Fruit fly (Drosophila melanogaster) whole organism, embryonic: Measurements from ENCODE around the gene CG18765.
A peak's percentile ranks its signal among the peaks of the same experiment; 100 is the strongest.

Source experiments
- B-H1 ChIP-seq: fragments of 200-800 bp; sonication (Bioruptor generic); IDR thresholded peaks from 3 replicates; pipeline ENCODE4 v1.3.6; 2022; ENCODE audit warnings: missing biosample characterization, missing genetic modification characterization
- Bgb ChIP-seq: fragments of 200-800 bp; sonication (Bioruptor generic); IDR thresholded peaks from 2 replicates; pipeline ENCODE4 v1.3.6; 2022; ENCODE audit warnings: missing biosample characterization, missing genetic modification characterization; ENCODE audit not compliant: partially characterized antibody
- CG10431 ChIP-seq: fragments of 200-800 bp; sonication (Bioruptor generic); optimal IDR thresholded peaks from 3 replicates; lab custom pipeline; 2018; ENCODE audit warnings: missing biosample characterization, mild to moderate bottlenecking, missing genetic modification characterization
- CG12299 ChIP-seq: fragments of 200-800 bp; sonication (Bioruptor generic); optimal IDR thresholded peaks from 2 replicates; lab custom pipeline; 2018; ENCODE audit warnings: missing biosample characterization, mild to moderate bottlenecking, missing genetic modification characterization
- CG12769 ChIP-seq: fragments of 200-800 bp; sonication (Bioruptor generic); optimal IDR thresholded peaks from 2 replicates; lab custom pipeline; 2019; ENCODE audit warnings: missing biosample characterization, mild to moderate bottlenecking, missing genetic modification characterization, moderate library complexity
- CG12942 ChIP-seq: fragments of 200-800 bp; sonication (Bioruptor generic); optimal IDR thresholded peaks from 3 replicates; lab custom pipeline; 2016; ENCODE audit warnings: missing biosample characterization, missing genetic modification characterization
- CG14014 ChIP-seq: fragments of 200-800 bp; sonication (Bioruptor generic); IDR thresholded peaks from 2 replicates; pipeline ENCODE4 v1.3.6; 2022; ENCODE audit warnings: missing biosample characterization, missing genetic modification characterization
- CG17359 ChIP-seq: fragments of 200-800 bp; sonication (Bioruptor generic); optimal IDR thresholded peaks from 3 replicates; lab custom pipeline; 2018; ENCODE audit warnings: missing biosample characterization, mild to moderate bottlenecking, missing genetic modification characterization, moderate library complexity
- CG17612 ChIP-seq: fragments of 200-800 bp; sonication (Bioruptor generic); IDR thresholded peaks from 2 replicates; pipeline ENCODE4 v1.3.6; 2022; ENCODE audit warnings: missing biosample characterization, missing genetic modification characterization
- CG17829 ChIP-seq: fragments of 200-800 bp; optimal IDR thresholded peaks from 2 replicates; lab custom pipeline; 2019; ENCODE audit warnings: missing biosample characterization, mild to moderate bottlenecking, missing genetic modification characterization, moderate library complexity
- CG1792 ChIP-seq: fragments of 200-800 bp; sonication (Bioruptor generic); optimal IDR thresholded peaks from 2 replicates; lab custom pipeline; 2016; ENCODE audit warnings: missing biosample characterization, missing genetic modification characterization
- CG18011 ChIP-seq: fragments of 200-800 bp; sonication (Bioruptor generic); optimal IDR thresholded peaks from 2 replicates; lab custom pipeline; 2017; ENCODE audit warnings: missing biosample characterization, missing genetic modification characterization, mild to moderate bottlenecking, moderate library complexity, missing genotype
- CG2120 ChIP-seq: fragments of 200-800 bp; sonication (Bioruptor generic); optimal IDR thresholded peaks from 3 replicates; lab custom pipeline; 2016; ENCODE audit warnings: missing biosample characterization, missing genetic modification characterization
- CG2678 ChIP-seq: fragments of 200-800 bp; sonication (Bioruptor generic); optimal IDR thresholded peaks from 3 replicates; lab custom pipeline; 2019; ENCODE audit warnings: missing biosample characterization, mild to moderate bottlenecking, missing genetic modification characterization, moderate library complexity
- CG6175 ChIP-seq: fragments of 200-800 bp; sonication (Bioruptor generic); IDR thresholded peaks from 3 replicates; pipeline ENCODE4 v1.3.6; 2022; ENCODE audit warnings: missing biosample characterization, missing genetic modification characterization
- CG7556 ChIP-seq: fragments of 200-800 bp; sonication (Bioruptor generic); optimal IDR thresholded peaks from 2 replicates; lab custom pipeline; 2017; ENCODE audit warnings: missing biosample characterization, mild to moderate bottlenecking, missing genetic modification characterization
- CoRest ChIP-seq: fragments of 200-800 bp; sonication (Bioruptor generic); optimal IDR thresholded peaks from 3 replicates; lab custom pipeline; 2018; ENCODE audit warnings: missing biosample characterization, mild to moderate bottlenecking, missing genetic modification characterization, moderate library complexity
- D19A ChIP-seq: fragments of 200-800 bp; optimal IDR thresholded peaks from 3 replicates; lab custom pipeline; 2019; ENCODE audit warnings: missing biosample characterization, mild to moderate bottlenecking, missing genetic modification characterization, moderate library complexity
- Deaf1 ChIP-seq: fragments of 200-800 bp; optimal IDR thresholded peaks from 3 replicates; lab custom pipeline; 2019; ENCODE audit warnings: missing biosample characterization, mild to moderate bottlenecking, missing genetic modification characterization, moderate library complexity
- E2f1 ChIP-seq: fragments of 200-800 bp; sonication (Bioruptor generic); IDR thresholded peaks from 2 replicates; pipeline ENCODE4 v1.3.6; 2022; ENCODE audit warnings: missing biosample characterization, missing genetic modification characterization
- GATAe ChIP-seq: fragments of 200-800 bp; sonication (Bioruptor generic); conservative IDR thresholded peaks from 2 replicates; pipeline ENCODE4 v1.3.6; 2022; ENCODE audit warnings: missing biosample characterization, missing genetic modification characterization
- H15 ChIP-seq: fragments of 200-800 bp; sonication (Bioruptor generic); IDR thresholded peaks from 3 replicates; pipeline ENCODE4 v1.3.6; 2022; ENCODE audit warnings: missing biosample characterization, missing genetic modification characterization
- Hey ChIP-seq: fragments of 200-800 bp; sonication (Bioruptor generic); optimal IDR thresholded peaks from 3 replicates; lab custom pipeline; 2018; ENCODE audit warnings: missing biosample characterization, mild to moderate bottlenecking, missing genetic modification characterization
- Hr3 ChIP-seq: fragments of 200-800 bp; sonication (Bioruptor generic); optimal IDR thresholded peaks from 3 replicates; lab custom pipeline; 2016; ENCODE audit warnings: missing biosample characterization, missing genetic modification characterization
- Jarid2 ChIP-seq: fragments of 200-800 bp; sonication (Bioruptor generic); optimal IDR thresholded peaks from 3 replicates; lab custom pipeline; 2017; ENCODE audit warnings: mild to moderate bottlenecking, missing biosample characterization, missing genetic modification reagents, missing genetic modification characterization
- Lpt ChIP-seq: fragments of >200 bp; optimal IDR thresholded peaks from 2 replicates; lab custom pipeline; 2018; ENCODE audit warnings: missing biosample characterization, missing genetic modification characterization
- Mes4 ChIP-seq: fragments of 200-800 bp; sonication (Bioruptor generic); optimal IDR thresholded peaks from 2 replicates; lab custom pipeline; 2016; ENCODE audit warnings: missing biosample characterization, missing genetic modification characterization
- Mrtf ChIP-seq: fragments of 200-800 bp; sonication (Bioruptor generic); IDR thresholded peaks from 3 replicates; pipeline ENCODE4 v1.3.6; 2022; ENCODE audit warnings: missing biosample characterization, missing genetic modification characterization
- Poxn ChIP-seq: fragments of 200-800 bp; sonication (Bioruptor generic); IDR thresholded peaks from 2 replicates; pipeline ENCODE4 v1.3.6; 2022; ENCODE audit warnings: missing biosample characterization, missing genetic modification characterization
- Sox100B ChIP-seq: fragments of 200-800 bp; sonication (Bioruptor generic); optimal IDR thresholded peaks from 3 replicates; lab custom pipeline; 2018; ENCODE audit warnings: missing biosample characterization, mild to moderate bottlenecking, missing genetic modification characterization
- Trl ChIP-seq, 3 experiments: fragments of >200 bp in 2 of 3; fragments of 200-800 bp in 1 of 3; sonication (Bioruptor generic) in 1 of 3; optimal IDR thresholded peaks; 2 replicates in 1 of 3; 3 replicates in 2 of 3; lab custom pipeline; 2016 to 2017; ENCODE audit warnings: missing biosample characterization in 1 of 3, missing genetic modification characterization in 1 of 3
- az2 ChIP-seq: fragments of 200-800 bp; sonication (Bioruptor generic); optimal IDR thresholded peaks from 3 replicates; lab custom pipeline; 2016; ENCODE audit warnings: missing biosample characterization, missing genetic modification characterization
- bbx ChIP-seq: fragments of 200-800 bp; sonication (Bioruptor generic); IDR thresholded peaks from 2 replicates; pipeline ENCODE4 v1.3.6; 2022; ENCODE audit warnings: missing biosample characterization, missing genetic modification characterization; ENCODE audit not compliant: partially characterized antibody
- bowl ChIP-seq: fragments of 200-800 bp; sonication (Bioruptor generic); IDR thresholded peaks from 2 replicates; pipeline ENCODE4 v1.3.6; 2022; ENCODE audit warnings: missing biosample characterization, missing genetic modification characterization
- croc ChIP-seq: fragments of 200-800 bp; sonication (Bioruptor generic); conservative IDR thresholded peaks from 3 replicates; pipeline ENCODE4 v1.3.6; 2022; ENCODE audit warnings: missing biosample characterization, missing genetic modification characterization
- dimm ChIP-seq: fragments of 200-800 bp; sonication (Bioruptor generic); IDR thresholded peaks from 2 replicates; pipeline ENCODE4 v1.3.6; 2022; ENCODE audit warnings: missing biosample characterization, missing genetic modification characterization
- gsb-n ChIP-seq: fragments of 200-800 bp; sonication (Bioruptor generic); optimal IDR thresholded peaks from 3 replicates; lab custom pipeline; 2018; ENCODE audit warnings: missing biosample characterization, mild to moderate bottlenecking, missing genetic modification characterization
- hth ChIP-seq: fragments of >200 bp; optimal IDR thresholded peaks from 2 replicates; lab custom pipeline; 2017; ENCODE audit warnings: inconsistent platforms
- nerfin-1 ChIP-seq: fragments of 200-800 bp; sonication (Bioruptor generic); optimal IDR thresholded peaks from 3 replicates; lab custom pipeline; 2019; ENCODE audit warnings: missing biosample characterization, mild to moderate bottlenecking, missing genetic modification characterization, moderate library complexity
- oc ChIP-seq: fragments of 200-800 bp; sonication (Bioruptor generic); optimal IDR thresholded peaks from 2 replicates; lab custom pipeline; 2018; ENCODE audit warnings: missing biosample characterization, mild to moderate bottlenecking, missing genetic modification characterization, moderate library complexity
- pnt ChIP-seq: fragments of 200-800 bp; sonication (Bioruptor generic); optimal IDR thresholded peaks from 3 replicates; lab custom pipeline; 2016; ENCODE audit warnings: missing biosample characterization, missing genetic modification characterization
- pros ChIP-seq: fragments of 200-800 bp; sonication (Bioruptor generic); optimal IDR thresholded peaks from 3 replicates; lab custom pipeline; 2019; ENCODE audit warnings: missing biosample characterization, mild to moderate bottlenecking, missing genetic modification characterization, moderate library complexity
- row ChIP-seq: fragments of 200-800 bp; sonication (Bioruptor generic); IDR thresholded peaks from 3 replicates; pipeline ENCODE4 v1.3.6; 2022; ENCODE audit warnings: missing biosample characterization, missing genetic modification characterization
- sd ChIP-seq: fragments of 200-800 bp; sonication (Bioruptor generic); optimal IDR thresholded peaks from 3 replicates; lab custom pipeline; 2018; ENCODE audit warnings: missing biosample characterization, mild to moderate bottlenecking, missing genetic modification characterization, moderate library complexity
- sens ChIP-seq: fragments of 200-800 bp; sonication (Bioruptor generic); peaks from one replicate; lab custom pipeline; 2016; ENCODE audit warnings: missing biosample characterization, missing genetic modification characterization
- tna ChIP-seq: fragments of 200-800 bp; sonication (Bioruptor generic); IDR thresholded peaks from 2 replicates; pipeline ENCODE4 v1.3.6; 2022; ENCODE audit warnings: missing biosample characterization, missing genetic modification characterization; ENCODE audit not compliant: partially characterized antibody
- tx ChIP-seq: fragments of 200-800 bp; sonication (Bioruptor generic); optimal IDR thresholded peaks from 2 replicates; lab custom pipeline; 2016; ENCODE audit warnings: missing biosample characterization, missing genetic modification characterization

CG18765 gene

DNA sequence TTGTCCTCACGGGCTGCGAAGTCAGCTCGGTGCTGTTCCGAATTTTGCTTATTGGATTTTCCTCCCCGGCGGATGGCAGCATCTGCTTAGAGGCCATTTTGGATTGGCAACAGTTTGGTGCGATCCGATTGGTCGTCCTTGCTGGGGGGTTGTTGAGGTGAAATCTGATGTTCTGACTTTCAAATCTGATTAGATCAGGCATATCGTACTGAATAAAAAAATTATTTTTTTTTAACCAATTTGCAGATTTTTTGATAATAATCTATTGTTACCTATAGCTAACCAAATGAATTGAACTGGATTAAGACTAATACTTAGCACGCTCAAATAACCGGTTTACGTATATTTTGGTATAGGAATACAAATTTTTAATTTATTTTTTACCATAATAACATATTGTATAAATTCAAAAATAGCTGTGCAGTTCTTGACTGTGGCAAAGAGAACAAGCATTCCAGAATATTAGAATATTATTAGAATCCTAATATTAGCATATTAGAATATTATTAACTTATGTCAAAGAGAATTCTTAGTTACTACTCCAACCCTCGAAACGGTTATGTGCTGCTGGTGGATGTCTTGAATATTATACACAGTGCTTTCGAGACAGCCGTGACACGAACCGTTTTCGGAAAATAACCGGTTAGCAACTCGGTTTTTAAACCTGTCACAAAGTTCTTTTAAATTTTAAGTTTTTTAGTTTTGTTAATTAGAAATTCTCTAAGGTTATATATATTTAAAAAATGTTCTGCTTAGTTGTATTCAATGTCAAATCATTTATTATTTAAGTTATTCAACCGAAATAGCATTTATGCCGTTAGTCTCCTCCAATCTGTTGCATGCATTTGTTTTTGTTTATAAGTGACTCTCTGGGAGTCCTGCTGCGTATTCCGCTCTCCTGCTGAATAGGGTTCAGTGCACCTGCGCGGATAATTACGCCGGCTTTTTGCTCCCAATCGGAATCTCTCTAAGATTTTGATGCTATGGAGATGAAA is 3.0 kb upstream of the CG18765 start, which contains the start of gene Fer3 (continued):
- no peak for TF ChIP-seq Lpt
- no peak for TF ChIP-seq CG18011 (GFP tag; lab: Kevin White, UChicago)
- TF ChIP-seq Mes4 (GFP tag; lab: Kevin White, UChicago): no peak
- TF ChIP-seq az2: no peak
- TF ChIP-seq Bgb (GFP tag; lab: Robert Waterston, UW): no peak
- no peak for TF ChIP-seq CG6175 (GFP tag; lab: Robert Waterston, UW)
- TF ChIP-seq CG14014 (GFP tag; lab: Robert Waterston, UW): no peak
- no peak for TF ChIP-seq tx

DNA sequence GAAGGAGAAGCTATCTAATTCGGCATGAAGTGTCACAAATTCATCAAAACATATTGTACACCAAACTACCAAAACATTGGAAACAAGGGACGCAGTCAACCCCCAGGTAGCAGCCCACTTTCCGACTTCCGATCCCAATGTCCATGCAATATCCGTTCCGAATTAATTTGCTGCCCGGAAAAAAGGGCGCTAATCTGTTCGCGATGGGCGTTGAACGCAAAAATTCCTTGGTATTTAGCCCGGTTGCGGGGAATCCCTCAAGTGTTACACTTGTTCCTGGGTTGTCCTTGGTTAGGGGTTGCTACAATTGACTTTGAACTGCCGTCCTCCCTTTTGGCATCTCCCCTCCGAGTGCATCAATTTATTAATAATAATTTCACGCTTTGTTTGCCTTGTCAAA is 905 bp upstream of the CG18765 start:
- TF ChIP-seq nerfin-1 (tag; lab: Kevin White, UChicago): peak; percentile 94
- no peak for TF ChIP-seq CG1792 (GFP tag; lab: Kevin White, UChicago)
- TF ChIP-seq hth (lab: Kevin White, UChicago): no peak
- TF ChIP-seq CG7556 (GFP tag; lab: Kevin White, UChicago): no peak
- no peak for TF ChIP-seq pnt (GFP tag; lab: Kevin White, UChicago)
- no peak for TF ChIP-seq bbx (GFP tag; lab: Robert Waterston, UW)
- peak; percentile 72 for TF ChIP-seq pros (GFP tag; lab: Kevin White, UChicago)
- TF ChIP-seq CG17829: no peak
- TF ChIP-seq H15 (GFP tag; lab: Robert Waterston, UW): no peak
- TF ChIP-seq CG12299 (tag; lab: Kevin White, UChicago): no peak
- peak; percentile 6 for TF ChIP-seq sd
- no peak for TF ChIP-seq CoRest (tag; lab: Kevin White, UChicago)
- TF ChIP-seq oc (tag; lab: Kevin White, UChicago): peak; percentile 27
- TF ChIP-seq Poxn (GFP tag; lab: Robert Waterston, UW): no peak
- no peak for TF ChIP-seq CG12942 (GFP tag; lab: Kevin White, UChicago)
- no peak for TF ChIP-seq CG2678 (tag; lab: Kevin White, UChicago)
- TF ChIP-seq gsb-n: peak; percentile 89
- no peak for TF ChIP-seq B-H1 (GFP tag; lab: Robert Waterston, UW)
- peak; percentile 54 for TF ChIP-seq sens (GFP tag; lab: Kevin White, UChicago)
- no peak for TF ChIP-seq Mrtf (GFP tag; lab: Robert Waterston, UW)
- TF ChIP-seq CG2120 (GFP tag; lab: Kevin White, UChicago): no peak

- no peak for TF ChIP-seq CG17612 (GFP tag; lab: Robert Waterston, UW)
- no peak for TF ChIP-seq dimm (GFP tag; lab: Robert Waterston, UW)
- TF ChIP-seq Trl (optimal IDR thresholded peaks at IDR 0.05; lab: Kevin White, UChicago): peak in 1 of 2 experiments; percentile 36
- no peak for TF ChIP-seq Trl (GFP tag; optimal IDR thresholded peaks at IDR 0.05; lab: Kevin White, UChicago)
- TF ChIP-seq Jarid2: peak; percentile 24
- peak; percentile 61; the same call in 1 of the 2 replicates for TF ChIP-seq GATAe
- TF ChIP-seq Deaf1 (tag; lab: Kevin White, UChicago): peak; percentile 82
- no peak for TF ChIP-seq Hey (tag; lab: Kevin White, UChicago)
- peak; percentile 60 for TF ChIP-seq CG12769
- peak; percentile 82 for TF ChIP-seq D19A (tag; lab: Kevin White, UChicago)
- TF ChIP-seq bowl (GFP tag; lab: Robert Waterston, UW): no peak
- TF ChIP-seq Hr3 (GFP tag; lab: Kevin White, UChicago): no peak
- TF ChIP-seq tna: no peak
- no peak for TF ChIP-seq CG10431 (GFP tag; lab: Kevin White, UChicago)
- peak; percentile 49; the same call in 2 of the 3 replicates for TF ChIP-seq row
- TF ChIP-seq CG17359: no peak
- TF ChIP-seq croc (GFP tag; lab: Robert Waterston, UW): no peak
- TF ChIP-seq Sox100B (GFP tag; lab: Kevin White, UChicago): no peak
- TF ChIP-seq E2f1 (GFP tag; lab: Robert Waterston, UW): no peak
Measured at dm6 chr3R:11690857-11691471, 635 bp downstream of the CG18765 start.
